Fruit fly (Drosophila melanogaster): ENCODE measurements around the gene CG33252.
A peak's percentile ranks its signal among the peaks of the same experiment; 100 is the strongest.

CG33252 gene

DNA sequence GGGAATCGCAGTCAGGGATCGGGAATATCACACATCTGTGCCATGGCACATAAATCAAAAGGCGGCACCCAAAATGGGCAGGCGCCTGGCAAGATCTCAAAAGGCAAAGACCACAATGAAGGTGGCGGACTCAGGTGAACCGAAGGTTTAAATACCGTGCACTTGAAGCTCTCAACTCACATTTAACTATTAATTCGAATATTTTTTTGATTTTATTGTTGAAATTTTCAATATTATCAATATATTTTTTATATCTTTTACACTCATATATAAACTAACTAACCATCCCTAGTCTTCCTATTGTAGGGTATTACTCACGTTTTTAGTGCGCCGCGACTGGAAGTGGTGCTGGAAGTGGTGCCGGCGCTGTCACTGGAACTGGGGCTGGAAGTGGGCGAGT is 48.0 kb downstream of the CG33252 start (continued):
- TF ChIP-seq CG8290 (GFP tag; optimal IDR thresholded peaks at IDR 0.05) (no peak), CG8290 (tag; optimal IDR thresholded peaks at IDR 0.05) (no peak), dati (GFP tag; IDR thresholded peaks at IDR 0.05) (no peak), Atf-2 (GFP tag; optimal IDR thresholded peaks at IDR 0.05) (no peak), ranshi (GFP tag; IDR thresholded peaks at IDR 0.05) (peak; percentile 16; the same call in 1 of the 2 replicates), Six4 (GFP tag; optimal IDR thresholded peaks at IDR 0.05) (no peak), nmo (GFP tag; optimal IDR thresholded peaks at IDR 0.05) (peak; percentile 1), CG30431 (GFP tag; optimal IDR thresholded peaks at IDR 0.05) (no peak), CG14965 (GFP tag; optimal IDR thresholded peaks at IDR 0.05; ENCODE audit: borderline replicate concordance) (no peak), CG18262 (tag; optimal IDR thresholded peaks at IDR 0.05) (peak; percentile 6), en (GFP tag; optimal IDR thresholded peaks at IDR 0.05) (no peak), CG2875 (GFP tag; optimal IDR thresholded peaks at IDR 0.05) (no peak), CG15479 (GFP tag; optimal IDR thresholded peaks at IDR 0.05) (no peak), pb (GFP tag; optimal IDR thresholded peaks at IDR 0.05) (no peak), BEAF-32 (GFP tag; optimal IDR thresholded peaks at IDR 0.05) (no peak), vvl (GFP tag; IDR thresholded peaks at IDR 0.05) (no peak), hth (optimal IDR thresholded peaks at IDR 0.05) (no peak), B-H1 (GFP tag; IDR thresholded peaks at IDR 0.05) (no peak), NC2β (GFP tag; optimal IDR thresholded peaks at IDR 0.05) (no peak), CG8765 (GFP tag; IDR thresholded peaks at IDR 0.05) (no peak), GATAe (GFP tag; conservative IDR thresholded peaks at IDR 0.05) (no peak), sd (tag; optimal IDR thresholded peaks at IDR 0.05) (no peak), Hr51 (GFP tag; optimal IDR thresholded peaks at IDR 0.05) (peak in 1 of 2 experiments; percentile 8), trem (tag; optimal IDR thresholded peaks at IDR 0.05) (no peak), CG32767 (GFP tag; IDR thresholded peaks at IDR 0.05) (no peak), CG13424 (tag; optimal IDR thresholded peaks at IDR 0.05) (peak; percentile 12), HmgD (GFP tag; optimal IDR thresholded peaks at IDR 0.05) (no peak), Opbp (GFP tag; IDR thresholded peaks at IDR 0.05; ENCODE audit: partially characterized antibody) (no peak), D (optimal IDR thresholded peaks at IDR 0.05) (no peak), D (GFP tag; optimal IDR thresholded peaks at IDR 0.05) (peak; percentile 5), ash1 (GFP tag; optimal IDR thresholded peaks at IDR 0.05) (no peak), Poxn (GFP tag; IDR thresholded peaks at IDR 0.05) (no peak), bcd (GFP tag; optimal IDR thresholded peaks at IDR 0.05) (no peak), dmrt11E (tag; optimal IDR thresholded peaks at IDR 0.05) (no peak), lmd (GFP tag; IDR thresholded peaks at IDR 0.05) (0 out of 2 replicates have a peak, but pooled peaks have one; percentile 18), dmrt99B (tag; optimal IDR thresholded peaks at IDR 0.05) (peak; percentile 39), Spps (tag; optimal IDR thresholded peaks at IDR 0.05) (no peak), wdn (GFP tag; IDR thresholded peaks at IDR 0.05) (no peak), CG34376 (GFP tag; optimal IDR thresholded peaks at IDR 0.05) (no peak), CG8478 (optimal IDR thresholded peaks at IDR 0.05) (no peak), CG8388 (GFP tag; optimal IDR thresholded peaks at IDR 0.05) (no peak), Awh (GFP tag; IDR thresholded peaks at IDR 0.05) (no peak), Ptx1 (GFP tag; IDR thresholded peaks at IDR 0.05) (no peak), Myb (GFP tag; optimal IDR thresholded peaks at IDR 0.05) (no peak), CG30020 (tag; optimal IDR thresholded peaks at IDR 0.05) (no peak), Deaf1 (tag; optimal IDR thresholded peaks at IDR 0.05) (no peak), grau (tag; optimal IDR thresholded peaks at IDR 0.05) (no peak), nau (GFP tag; optimal IDR thresholded peaks at IDR 0.05) (no peak), H15 (GFP tag; IDR thresholded peaks at IDR 0.05) (no peak), hkb (optimal IDR thresholded peaks at IDR 0.05) (no peak), hkb (GFP tag; IDR thresholded peaks at IDR 0.05) (peak; percentile 43; the same call in 1 of the 2 replicates), chn (GFP tag; optimal IDR thresholded peaks at IDR 0.05) (no peak), ssp (GFP tag; IDR thresholded peaks at IDR 0.05) (no peak), Doc2 (GFP tag; IDR thresholded peaks at IDR 0.05) (no peak)

Measured in whole organism, embryonic.